Fruit fly (Drosophila melanogaster): ENCODE results near the gene Mst87F.
A peak's percentile ranks its signal among the peaks of the same experiment; 100 is the strongest.

Gene Mst87F

dm6 chr3R:13827953-13828922 lies at the start of gene Mst87F:
Gene Mst87F, minus strand, starts transcription at chr3R:13828008.
- TF ChIP-seq zen (tag; optimal IDR thresholded peaks at IDR 0.05) (no peak), Rfx (GFP tag; IDR thresholded peaks at IDR 0.05) (no peak), Ets65A (GFP tag) (peak; percentile 26), fd64A (GFP tag; optimal IDR thresholded peaks at IDR 0.05) (no peak), sens (GFP tag) (peak; percentile 57), nom (GFP tag; optimal IDR thresholded peaks at IDR 0.05) (peak; percentile 32), ase (GFP tag; IDR thresholded peaks at IDR 0.05) (no peak), Meics (GFP tag; optimal IDR thresholded peaks at IDR 0.05) (peak; percentile 15)

DNA sequence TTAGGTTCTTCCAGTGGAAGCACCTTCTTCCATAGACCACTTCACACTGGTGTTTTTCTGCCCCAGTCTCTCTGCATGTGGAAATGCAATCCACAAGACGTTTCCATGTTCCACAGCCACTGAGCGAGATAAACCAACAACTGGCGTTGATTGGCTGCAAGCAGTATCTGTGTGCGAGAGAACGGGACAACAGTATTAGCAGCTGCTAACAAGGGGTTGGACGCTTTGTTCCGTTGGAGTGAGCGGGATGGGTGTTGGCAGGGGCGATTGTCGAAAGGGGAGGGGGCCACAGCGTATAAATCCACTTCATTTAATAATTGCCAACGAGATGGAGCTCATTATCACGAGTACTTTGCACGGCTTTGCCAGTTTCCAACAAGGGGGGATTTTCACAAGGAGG lies 49.3 kb upstream of the Mst87F start:
- no peak for TF ChIP-seq E2f2 (GFP tag; IDR thresholded peaks at IDR 0.05)
- no peak for TF ChIP-seq CG11695 (GFP tag; IDR thresholded peaks at IDR 0.05)
- TF ChIP-seq stc (GFP tag; IDR thresholded peaks at IDR 0.05) = no peak; the same call in 1 of the 2 replicates
- peak; percentile 39 for TF ChIP-seq ewg (GFP tag; optimal IDR thresholded peaks at IDR 0.05)
- TF ChIP-seq CG11085 (GFP tag; IDR thresholded peaks at IDR 0.05) = no peak
- no peak for TF ChIP-seq CG11696 (GFP tag; IDR thresholded peaks at IDR 0.05)
- TF ChIP-seq CG34376 (GFP tag; optimal IDR thresholded peaks at IDR 0.05) = no peak
- peak; percentile 100 for TF ChIP-seq Nf-YC (tag; optimal IDR thresholded peaks at IDR 0.05)
- peak; percentile 81 for TF ChIP-seq seq (GFP tag; IDR thresholded peaks at IDR 0.05)
- no peak for TF ChIP-seq CG15269 (tag; optimal IDR thresholded peaks at IDR 0.05)
- no peak for TF ChIP-seq CG12769 (tag; optimal IDR thresholded peaks at IDR 0.05)
- no peak for TF ChIP-seq CG10431 (GFP tag; optimal IDR thresholded peaks at IDR 0.05)
- TF ChIP-seq stwl (tag; optimal IDR thresholded peaks at IDR 0.05) = no peak
- no peak; the same call in 2 of the 3 replicates for TF ChIP-seq z (GFP tag; IDR thresholded peaks at IDR 0.05)
- no peak for TF ChIP-seq CG8388 (GFP tag; optimal IDR thresholded peaks at IDR 0.05)
- peak; percentile 89 for TF ChIP-seq crol (GFP tag; IDR thresholded peaks at IDR 0.05)
- TF ChIP-seq tll (GFP tag; optimal IDR thresholded peaks at IDR 0.05) = no peak
- TF ChIP-seq CG6175 (GFP tag; IDR thresholded peaks at IDR 0.05) = no peak
- TF ChIP-seq Ptx1 (GFP tag; IDR thresholded peaks at IDR 0.05) = no peak
- peak; percentile 4 for TF ChIP-seq gsb-n (tag; optimal IDR thresholded peaks at IDR 0.05)
- TF ChIP-seq Deaf1 (tag; optimal IDR thresholded peaks at IDR 0.05) = peak; percentile 28
- TF ChIP-seq Oaz (GFP tag; IDR thresholded peaks at IDR 0.05) = no peak
- TF ChIP-seq CG32772 (GFP tag; IDR thresholded peaks at IDR 0.05) = no peak
- no peak for TF ChIP-seq ftz-f1 (GFP tag; optimal IDR thresholded peaks at IDR 0.05)
- no peak for TF ChIP-seq Rx (GFP tag; IDR thresholded peaks at IDR 0.05)
- TF ChIP-seq CG4328 (GFP tag; optimal IDR thresholded peaks at IDR 0.05) = no peak
- TF ChIP-seq grn (GFP tag; optimal IDR thresholded peaks at IDR 0.05) = peak; percentile 18
- TF ChIP-seq mld (GFP tag; IDR thresholded peaks at IDR 0.05; ENCODE audit: partially characterized antibody) = no peak
- no peak for TF ChIP-seq Dip2 (GFP tag; IDR thresholded peaks at IDR 0.05)
- no peak for TF ChIP-seq CG9609 (GFP tag; optimal IDR thresholded peaks at IDR 0.05)
- no peak for TF ChIP-seq Aef1 (GFP tag; IDR thresholded peaks at IDR 0.05)
- no peak for TF ChIP-seq fu2 (GFP tag; optimal IDR thresholded peaks at IDR 0.05)
- TF ChIP-seq Med (GFP tag) = peak; percentile 75
- no peak for TF ChIP-seq CG2678 (tag; optimal IDR thresholded peaks at IDR 0.05)
- TF ChIP-seq CG17186 (GFP tag; optimal IDR thresholded peaks at IDR 0.05) = no peak
- no peak for TF ChIP-seq cato (GFP tag; optimal IDR thresholded peaks at IDR 0.05; ENCODE audit: borderline replicate concordance)
- no peak for TF ChIP-seq CG15073 (GFP tag; optimal IDR thresholded peaks at IDR 0.05)
- TF ChIP-seq pb (GFP tag; optimal IDR thresholded peaks at IDR 0.05) = no peak
- no peak for TF ChIP-seq her (GFP tag; optimal IDR thresholded peaks at IDR 0.05)
- TF ChIP-seq Nf-YB (GFP tag; optimal IDR thresholded peaks at IDR 0.05) = peak; percentile 100
- TF ChIP-seq az2 (GFP tag; optimal IDR thresholded peaks at IDR 0.05) = no peak
